Fruit fly (Drosophila melanogaster): ENCODE measurements around the gene Antdh.

The Antdh gene

dm6 chrX:11155808-11156589 lies 12.9 kb downstream of the Antdh start:
- peak; percentile 16 for TF ChIP-seq psq (GFP tag; optimal IDR thresholded peaks at IDR 0.05)
- peak in 1 of 2 experiments; percentile 24 for TF ChIP-seq foxo (GFP tag; optimal IDR thresholded peaks at IDR 0.05)
- no peak for TF ChIP-seq sage (GFP tag; optimal IDR thresholded peaks at IDR 0.05)

- TF ChIP-seq N (GFP tag; optimal IDR thresholded peaks at IDR 0.05) (no peak), tai (GFP tag; optimal IDR thresholded peaks at IDR 0.05) (no peak), woc (GFP tag; optimal IDR thresholded peaks at IDR 0.05) (no peak), Sp1 (GFP tag; optimal IDR thresholded peaks at IDR 0.05) (no peak), usp (GFP tag; optimal IDR thresholded peaks at IDR 0.05) (no peak), Hnf4 (GFP tag; optimal IDR thresholded peaks at IDR 0.05) (no peak), dl (GFP tag; optimal IDR thresholded peaks at IDR 0.05; ENCODE audit: insufficient read depth in 1 of 2, partially characterized antibody in 2 of 2) (peak; percentile 58 to 86), OdsH (GFP tag; optimal IDR thresholded peaks at IDR 0.05) (peak; percentile 8), GATAd (GFP tag; optimal IDR thresholded peaks at IDR 0.05) (no peak), Dif (GFP tag; optimal IDR thresholded peaks at IDR 0.05; ENCODE audit: partially characterized antibody) (peak; percentile 60), Hr83 (GFP tag; optimal IDR thresholded peaks at IDR 0.05; ENCODE audit: poor library complexity, severe bottlenecking) (peak; percentile 50), psq (GFP tag; optimal IDR thresholded peaks at IDR 0.05) (peak; percentile 98), rgr (GFP tag; optimal IDR thresholded peaks at IDR 0.05) (peak; percentile 30), pan (optimal IDR thresholded peaks at IDR 0.05) (no peak)
Measured at dm6 chrX:11154511-11155197, 14.2 kb downstream of the Antdh start.

- TF ChIP-seq fru (GFP tag; optimal IDR thresholded peaks at IDR 0.05) (peak; percentile 45), Myc (optimal IDR thresholded peaks at IDR 0.05) (peak; percentile 65), CrebA (GFP tag; optimal IDR thresholded peaks at IDR 0.05; ENCODE audit: borderline replicate concordance) (no peak), N (GFP tag; optimal IDR thresholded peaks at IDR 0.05) (no peak), jim (GFP tag; optimal IDR thresholded peaks at IDR 0.05) (no peak), Hnf4 (GFP tag; optimal IDR thresholded peaks at IDR 0.05) (no peak), HLH106 (tag; optimal IDR thresholded peaks at IDR 0.05) (peak; percentile 29), psq (GFP tag; optimal IDR thresholded peaks at IDR 0.05) (peak; percentile 99), Hr83 (GFP tag; optimal IDR thresholded peaks at IDR 0.05; ENCODE audit: poor library complexity, severe bottlenecking) (no peak), rgr (GFP tag; optimal IDR thresholded peaks at IDR 0.05) (peak; percentile 8), foxo (GFP tag; optimal IDR thresholded peaks at IDR 0.05) (peak in 1 of 2 experiments; percentile 51), Rel (GFP tag; optimal IDR thresholded peaks at IDR 0.05) (no peak), Rel (tag; optimal IDR thresholded peaks at IDR 0.05) (peak; percentile 43)
Measured at dm6 chrX:11153826-11154510, 14.9 kb downstream of the Antdh start, which contains the start of the genes rtv and Dlic. TSS of gene rtv (minus strand) at chrX:11153990. TSS of gene Dlic (plus strand) at chrX:11154421.

- TF ChIP-seq fru (GFP tag; optimal IDR thresholded peaks at IDR 0.05) (no peak), sage (GFP tag; optimal IDR thresholded peaks at IDR 0.05) (peak; percentile 23), Jra (GFP tag; optimal IDR thresholded peaks at IDR 0.05) (no peak)
Measured at dm6 chrX:11153413-11153812, 15.4 kb downstream of the Antdh start.

- no peak for TF ChIP-seq CG32264 (GFP tag; optimal IDR thresholded peaks at IDR 0.05)
- TF ChIP-seq Sp1 (GFP tag; optimal IDR thresholded peaks at IDR 0.05), result peak; percentile 5
- no peak for TF ChIP-seq tai (GFP tag; optimal IDR thresholded peaks at IDR 0.05)
- TF ChIP-seq Vsx2 (GFP tag; optimal IDR thresholded peaks at IDR 0.05; ENCODE audit: partially characterized antibody), result no peak
- no peak for TF ChIP-seq Hr78 (GFP tag; optimal IDR thresholded peaks at IDR 0.05)
- TF ChIP-seq Dfd (GFP tag; optimal IDR thresholded peaks at IDR 0.05), result no peak
- no peak for TF ChIP-seq CrebA (GFP tag; optimal IDR thresholded peaks at IDR 0.05; ENCODE audit: borderline replicate concordance)
- peak; percentile 8 for TF ChIP-seq Hr83 (GFP tag; optimal IDR thresholded peaks at IDR 0.05; ENCODE audit: poor library complexity, severe bottlenecking)
- TF ChIP-seq Dif (GFP tag; optimal IDR thresholded peaks at IDR 0.05; ENCODE audit: partially characterized antibody), result no peak
- no peak for TF ChIP-seq OdsH (GFP tag; optimal IDR thresholded peaks at IDR 0.05)
- no peak for TF ChIP-seq psq (GFP tag; optimal IDR thresholded peaks at IDR 0.05)
- TF ChIP-seq Jra (GFP tag; optimal IDR thresholded peaks at IDR 0.05), result no peak
- no peak for TF ChIP-seq N (GFP tag; optimal IDR thresholded peaks at IDR 0.05)
- no peak for TF ChIP-seq dl (GFP tag; optimal IDR thresholded peaks at IDR 0.05; ENCODE audit: insufficient read depth in 1 of 2, partially characterized antibody in 2 of 2)
- TF ChIP-seq Abd-B (GFP tag; optimal IDR thresholded peaks at IDR 0.05), result no peak
- peak; percentile 40 for TF ChIP-seq h (GFP tag; optimal IDR thresholded peaks at IDR 0.05)
- TF ChIP-seq sage (GFP tag; optimal IDR thresholded peaks at IDR 0.05), result peak; percentile 4
- TF ChIP-seq usp (GFP tag; optimal IDR thresholded peaks at IDR 0.05), result no peak
- no peak for TF ChIP-seq dmrt93B (GFP tag; optimal IDR thresholded peaks at IDR 0.05)
- no peak for TF ChIP-seq pan (optimal IDR thresholded peaks at IDR 0.05)
- TF ChIP-seq HLH106 (tag; optimal IDR thresholded peaks at IDR 0.05), result no peak
- peak; percentile 18 for TF ChIP-seq br (GFP tag; optimal IDR thresholded peaks at IDR 0.05)
- no peak for TF ChIP-seq GATAd (GFP tag; optimal IDR thresholded peaks at IDR 0.05)
- TF ChIP-seq Hnf4 (GFP tag; optimal IDR thresholded peaks at IDR 0.05), result peak; percentile 18
- TF ChIP-seq sv (GFP tag; optimal IDR thresholded peaks at IDR 0.05), result no peak
- peak; percentile 33 for TF ChIP-seq ey (GFP tag; optimal IDR thresholded peaks at IDR 0.05)
- TF ChIP-seq fru (GFP tag; optimal IDR thresholded peaks at IDR 0.05), result peak; percentile 10
- TF ChIP-seq woc (GFP tag; optimal IDR thresholded peaks at IDR 0.05), result peak; percentile 45
Measured at dm6 chrX:11149201-11149600, 19.7 kb downstream of the Antdh start, which contains the start of gene Lint-1. TSS of gene Lint-1 (plus strand) at chrX:11149323.

Measured in whole organism, wandering third instar larva.